Worm (Caenorhabditis elegans) whole organism, late embryonic: ENCODE data around the gene srx-76.

Experiments
- C38D4.7 ChIP-seq: fragments of 200-800 bp; sonication (Bioruptor generic); optimal IDR thresholded peaks from 2 replicates; lab custom pipeline; 2018; ENCODE audit warnings: mild to moderate bottlenecking, missing genetic modification characterization, moderate library complexity, missing compliant biosample characterization
- F13H6.1 ChIP-seq: sonication (generic microtip); optimal IDR thresholded peaks from 2 replicates; lab custom pipeline; 2016; ENCODE audit warnings: missing genetic modification characterization, missing compliant biosample characterization
- K02D7.2 ChIP-seq: sonication (generic microtip); optimal IDR thresholded peaks from 2 replicates; lab custom pipeline; 2017; ENCODE audit warnings: mild to moderate bottlenecking, missing genetic modification characterization, missing compliant biosample characterization
- K09A11.1 ChIP-seq: sonication (generic microtip); optimal IDR thresholded peaks from 2 replicates; lab custom pipeline; 2017; ENCODE audit warnings: antibody characterized with exemption, mild to moderate bottlenecking, missing genetic modification characterization, missing compliant biosample characterization; ENCODE audit not compliant: insufficient read depth
- T23F11.4 ChIP-seq: fragments of 200-800 bp; sonication (Bioruptor generic); optimal IDR thresholded peaks from 2 replicates; lab custom pipeline; 2018; ENCODE audit warnings: mild to moderate bottlenecking, missing genetic modification characterization, missing compliant biosample characterization
- ama-1 ChIP-seq: fragments of 150-350 bp; optimal IDR thresholded peaks from 2 replicates; lab custom pipeline; 2014
- ceh-14 ChIP-seq: sonication (generic microtip); optimal IDR thresholded peaks from 2 replicates; lab custom pipeline; 2016; ENCODE audit warnings: missing genotype, missing genetic modification characterization, missing compliant biosample characterization
- ceh-18 ChIP-seq: sonication (generic microtip); optimal IDR thresholded peaks from 2 replicates; lab custom pipeline; 2016; ENCODE audit warnings: missing genetic modification characterization, missing compliant biosample characterization
- ceh-2 ChIP-seq: sonication (generic microtip); optimal IDR thresholded peaks from 2 replicates; lab custom pipeline; 2016; ENCODE audit warnings: missing genotype, missing genetic modification characterization, missing compliant biosample characterization
- ceh-22 ChIP-seq: sonication (generic microtip); optimal IDR thresholded peaks from 2 replicates; lab custom pipeline; 2017; ENCODE audit warnings: missing biosample characterization, missing genetic modification characterization
- ceh-24 ChIP-seq: sonication (generic microtip); optimal IDR thresholded peaks from 2 replicates; lab custom pipeline; 2016; ENCODE audit warnings: mild to moderate bottlenecking, missing genetic modification characterization, missing compliant biosample characterization
- ceh-30 ChIP-seq: fragments of 150-350 bp; optimal IDR thresholded peaks from 2 replicates; lab custom pipeline; 2014; ENCODE audit warnings: missing biosample characterization, missing genetic modification characterization
- ceh-31 ChIP-seq: sonication (generic microtip); optimal IDR thresholded peaks from 2 replicates; lab custom pipeline; 2016; ENCODE audit warnings: missing genetic modification characterization, missing compliant biosample characterization
- ceh-48 ChIP-seq: sonication (generic microtip); optimal IDR thresholded peaks from 2 replicates; lab custom pipeline; 2016; ENCODE audit warnings: missing genetic modification characterization, inconsistent platforms, missing compliant biosample characterization
- che-1 ChIP-seq: sonication (generic microtip); optimal IDR thresholded peaks from 2 replicates; lab custom pipeline; 2016; ENCODE audit warnings: mild to moderate bottlenecking, missing genetic modification characterization, missing compliant biosample characterization
- dmd-4 ChIP-seq: sonication (generic microtip); optimal IDR thresholded peaks from 2 replicates; lab custom pipeline; 2016; ENCODE audit warnings: borderline replicate concordance, missing genetic modification characterization, missing compliant biosample characterization
- elt-4 ChIP-seq: sonication (generic microtip); optimal IDR thresholded peaks from 2 replicates; lab custom pipeline; 2016; ENCODE audit warnings: missing genetic modification characterization, missing compliant biosample characterization
- fkh-6 ChIP-seq: sonication (generic microtip); optimal IDR thresholded peaks from 2 replicates; lab custom pipeline; 2016; ENCODE audit warnings: missing genetic modification characterization, missing compliant biosample characterization
- gmeb-2 ChIP-seq: sonication (generic microtip); optimal IDR thresholded peaks from 2 replicates; lab custom pipeline; 2016; ENCODE audit warnings: missing genetic modification characterization, inconsistent platforms, missing compliant biosample characterization
- hlh-30 ChIP-seq: sonication (generic microtip); optimal IDR thresholded peaks from 2 replicates; lab custom pipeline; 2017; ENCODE audit warnings: antibody characterized with exemption, missing genetic modification characterization, missing compliant biosample characterization; ENCODE audit not compliant: insufficient read depth
- madf-2 ChIP-seq: sonication (generic microtip); optimal IDR thresholded peaks from 2 replicates; lab custom pipeline; 2017; ENCODE audit warnings: missing genetic modification characterization, missing compliant biosample characterization
- mec-3 ChIP-seq: sonication (generic microtip); optimal IDR thresholded peaks from 2 replicates; lab custom pipeline; 2016; ENCODE audit warnings: borderline replicate concordance, missing genetic modification characterization, missing compliant biosample characterization
- nfya-1 ChIP-seq: sonication (generic microtip); optimal IDR thresholded peaks from 2 replicates; lab custom pipeline; 2017; ENCODE audit warnings: missing genetic modification characterization, mild to moderate bottlenecking, missing compliant biosample characterization, antibody characterized with exemption, moderate library complexity
- nhr-11 ChIP-seq: fragments of 150-350 bp; optimal IDR thresholded peaks from 2 replicates; lab custom pipeline; 2014; ENCODE audit warnings: missing biosample characterization, missing genetic modification characterization
- nhr-232 ChIP-seq: sonication (generic microtip); optimal IDR thresholded peaks from 2 replicates; lab custom pipeline; 2016; ENCODE audit warnings: missing genetic modification characterization, missing compliant biosample characterization
- npax-4 ChIP-seq: sonication (generic microtip); optimal IDR thresholded peaks from 2 replicates; lab custom pipeline; 2016; ENCODE audit warnings: missing genetic modification characterization, missing compliant biosample characterization
- pat-9 ChIP-seq: fragments of 200-800 bp; sonication (Bioruptor generic); optimal IDR thresholded peaks from 2 replicates; lab custom pipeline; 2018; ENCODE audit warnings: mild to moderate bottlenecking, missing genetic modification characterization, moderate library complexity, missing compliant biosample characterization
- pha-4 ChIP-seq: fragments of 150-350 bp; optimal IDR thresholded peaks from 2 replicates; lab custom pipeline; 2018; ENCODE audit warnings: missing biosample characterization, missing genetic modification reagents, missing genetic modification characterization
- pros-1 ChIP-seq: fragments of 150-350 bp; optimal IDR thresholded peaks from 2 replicates; lab custom pipeline; 2014; ENCODE audit warnings: missing biosample characterization, missing genetic modification reagents, missing genetic modification characterization
- ref-2 ChIP-seq: sonication (generic microtip); optimal IDR thresholded peaks from 2 replicates; lab custom pipeline; 2016; ENCODE audit warnings: missing genetic modification characterization, missing compliant biosample characterization
- rnt-1 ChIP-seq: sonication (generic microtip); optimal IDR thresholded peaks from 2 replicates; lab custom pipeline; 2016; ENCODE audit warnings: missing genetic modification characterization, missing compliant biosample characterization
- sox-4 ChIP-seq: sonication (generic microtip); optimal IDR thresholded peaks from 2 replicates; lab custom pipeline; 2017; ENCODE audit warnings: mild to moderate bottlenecking, missing genetic modification characterization, inconsistent platforms, missing compliant biosample characterization
- syd-9 ChIP-seq: sonication (generic microtip); optimal IDR thresholded peaks from 2 replicates; lab custom pipeline; 2016; ENCODE audit warnings: mild to moderate bottlenecking, missing genetic modification characterization, moderate library complexity, missing compliant biosample characterization
- unc-3 ChIP-seq, 2 experiments: fragments of 200-800 bp in 1 of 2; sonication (Bioruptor generic) in 1 of 2; sonication (generic microtip) in 1 of 2; conservative IDR thresholded peaks in 1 of 2; optimal IDR thresholded peaks in 1 of 2; 2 replicates each; pipeline versions ENCODE4 v1.3.6 to Lab custom; 2016 to 2022; ENCODE audit warnings: missing compliant biosample characterization in 2 of 2, missing genetic modification characterization in 2 of 2, missing genetic modification reagents in 1 of 2
- unc-42 ChIP-seq: sonication (generic microtip); optimal IDR thresholded peaks from 2 replicates; lab custom pipeline; 2016; ENCODE audit warnings: missing genotype, missing genetic modification characterization, missing compliant biosample characterization
- unc-55 ChIP-seq: sonication (generic microtip); optimal IDR thresholded peaks from 2 replicates; lab custom pipeline; 2017; ENCODE audit warnings: missing biosample characterization, missing genetic modification reagents, missing genetic modification characterization
- zip-5 ChIP-seq: sonication (generic microtip); optimal IDR thresholded peaks from 2 replicates; lab custom pipeline; 2016; ENCODE audit warnings: missing genetic modification characterization, missing compliant biosample characterization
- ztf-16 ChIP-seq: sonication (generic microtip); optimal IDR thresholded peaks from 2 replicates; lab custom pipeline; 2017; ENCODE audit warnings: missing genetic modification characterization, missing compliant biosample characterization

Gene srx-76

ce11 chrV:11862817-11863216, 28.8 kb upstream of the srx-76 start, which contains the start of gene R13H4.6:
Gene R13H4.6 (plus strand): TSS chrV:11863117.
- TF ChIP-seq dmd-4 (tag; lab: Kevin White, UChicago) = no peak
- TF ChIP-seq nfya-1 = no peak
- no peak for TF ChIP-seq ceh-31 (tag; lab: Kevin White, UChicago)
- no peak for TF ChIP-seq unc-3 (GFP tag; conservative IDR thresholded peaks at IDR 0.05; lab: Robert Waterston, UW)
- TF ChIP-seq unc-3 (tag; optimal IDR thresholded peaks at IDR 0.05; lab: Kevin White, UChicago) = no peak
- no peak for TF ChIP-seq che-1 (tag; lab: Kevin White, UChicago)
- TF ChIP-seq ama-1 (lab: Kevin White, UChicago) = no peak
- no peak for TF ChIP-seq K09A11.1
- no peak for TF ChIP-seq ceh-22
- no peak for TF ChIP-seq pros-1
- TF ChIP-seq hlh-30 (tag; lab: Kevin White, UChicago) = no peak
- TF ChIP-seq mec-3 (tag; lab: Kevin White, UChicago) = no peak
- no peak for TF ChIP-seq syd-9 (tag; lab: Kevin White, UChicago)
- no peak for TF ChIP-seq K02D7.2
- no peak for TF ChIP-seq unc-42 (tag; lab: Kevin White, UChicago)

- TF ChIP-seq hlh-30 (tag; lab: Kevin White, UChicago) = no peak
- no peak for TF ChIP-seq ceh-30 (tag; lab: Kevin White, UChicago)
- no peak for TF ChIP-seq F13H6.1
- no peak for TF ChIP-seq unc-3 (GFP tag; conservative IDR thresholded peaks at IDR 0.05; lab: Robert Waterston, UW)
- TF ChIP-seq unc-3 (tag; optimal IDR thresholded peaks at IDR 0.05; lab: Kevin White, UChicago) = no peak
- no peak for TF ChIP-seq madf-2 (tag; lab: Kevin White, UChicago)
- no peak for TF ChIP-seq ceh-31 (tag; lab: Kevin White, UChicago)
- TF ChIP-seq T23F11.4 = no peak
- no peak for TF ChIP-seq ceh-14
- no peak for TF ChIP-seq ztf-16 (tag; lab: Kevin White, UChicago)
- no peak for TF ChIP-seq unc-42 (tag; lab: Kevin White, UChicago)
- TF ChIP-seq ref-2 (tag; lab: Kevin White, UChicago) = no peak
- no peak for TF ChIP-seq sox-4 (tag; lab: Kevin White, UChicago)
- TF ChIP-seq zip-5 (tag; lab: Kevin White, UChicago) = no peak
- no peak for TF ChIP-seq C38D4.7 (GFP tag; lab: Kevin White, UChicago)
- TF ChIP-seq ceh-2 (tag; lab: Kevin White, UChicago) = no peak
- no peak for TF ChIP-seq gmeb-2
These were observed 23.5 kb upstream of the srx-76 start, which contains the start of gene R13H4.7 for ce11 chrV:11868142-11868541. Gene R13H4.7 (minus strand): TSS chrV:11868242.

ce11 chrV:11875060-11875459, 16.6 kb upstream of the srx-76 start, which contains the start of gene sulp-4:
Gene sulp-4 (plus strand): TSS chrV:11875360.
- TF ChIP-seq K09A11.1 (no peak), fkh-6 (tag; lab: Kevin White, UChicago) (no peak), C38D4.7 (GFP tag; lab: Kevin White, UChicago) (no peak), unc-55 (GFP tag; lab: Kevin White, UChicago) (no peak), ceh-48 (no peak), che-1 (tag; lab: Kevin White, UChicago) (no peak), rnt-1 (tag; lab: Kevin White, UChicago) (no peak), pha-4 (tag; lab: Kevin White, UChicago) (no peak), syd-9 (tag; lab: Kevin White, UChicago) (no peak), nhr-232 (tag; lab: Kevin White, UChicago) (no peak), npax-4 (tag; lab: Kevin White, UChicago) (no peak), ceh-18 (tag; lab: Kevin White, UChicago) (no peak), elt-4 (tag; lab: Kevin White, UChicago) (no peak), ref-2 (tag; lab: Kevin White, UChicago) (no peak), pat-9 (tag; lab: Kevin White, UChicago) (no peak), nhr-11 (tag; lab: Kevin White, UChicago) (no peak), sox-4 (tag; lab: Kevin White, UChicago) (no peak), ceh-24 (tag; lab: Kevin White, UChicago) (no peak), dmd-4 (tag; lab: Kevin White, UChicago) (no peak), ama-1 (lab: Kevin White, UChicago) (no peak)
- TF ChIP-seq, all 69 proteins: peak for 0
